Fruit fly (Drosophila melanogaster): ENCODE results near the gene CG15545.
A peak's percentile ranks its signal among the peaks of the same experiment; 100 is the strongest.

The CG15545 gene

DNA sequence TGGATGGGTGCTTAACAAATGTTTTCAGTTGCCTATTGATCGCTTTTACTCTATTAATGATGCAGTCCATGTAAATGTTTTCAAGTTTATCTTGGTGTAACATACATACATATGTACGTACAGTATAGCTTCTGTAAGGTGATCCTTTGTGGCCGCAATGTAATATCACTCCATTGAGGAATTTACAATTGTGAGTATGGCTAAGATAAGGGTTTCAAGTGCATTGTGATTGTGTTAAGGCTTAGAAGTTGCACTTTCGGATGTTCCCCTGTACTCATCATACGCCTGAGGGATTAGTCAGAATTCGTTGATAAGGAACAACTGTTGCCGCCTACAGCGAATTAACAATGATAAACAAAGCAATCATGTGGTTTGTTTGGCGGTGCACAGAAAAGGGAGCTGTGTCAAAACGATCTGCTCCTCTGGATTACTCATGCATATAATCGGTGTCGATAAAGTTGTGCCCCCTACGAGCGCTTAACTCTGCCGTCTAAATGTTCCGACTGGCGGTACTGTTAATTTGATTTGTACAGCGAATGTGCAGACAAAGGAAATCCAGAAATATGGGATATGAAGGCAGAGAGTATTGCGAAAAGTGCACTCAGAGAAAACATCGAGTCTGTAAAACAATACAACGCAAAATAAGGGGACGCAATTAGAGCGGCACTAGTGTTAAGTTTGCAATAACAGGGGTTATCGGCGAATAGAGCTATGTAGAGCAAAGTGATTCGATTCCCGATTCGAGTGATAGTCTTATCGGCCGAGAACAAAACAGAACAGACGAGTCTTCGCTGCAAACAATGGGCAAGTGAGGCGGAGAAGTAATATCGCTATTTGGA lies 15.8 kb upstream of the CG15545 start (continued):
- TF ChIP-seq CG2202 (tag; optimal IDR thresholded peaks at IDR 0.05) (peak; percentile 24), hbn (GFP tag; IDR thresholded peaks at IDR 0.05; ENCODE audit: partially characterized antibody) (no peak), CG4282 (GFP tag; optimal IDR thresholded peaks at IDR 0.05) (peak; percentile 48), CG6272 (GFP tag; IDR thresholded peaks at IDR 0.05) (0 out of 2 replicates have a peak, but pooled peaks have one; percentile 30), CG11696 (GFP tag; IDR thresholded peaks at IDR 0.05) (peak; percentile 29; the same call in 1 of the 2 replicates), Fer2 (tag; optimal IDR thresholded peaks at IDR 0.05) (no peak), bab2 (GFP tag; optimal IDR thresholded peaks at IDR 0.05) (peak; percentile 82), Sox102F (GFP tag; optimal IDR thresholded peaks at IDR 0.05) (peak; percentile 71), Max (GFP tag; optimal IDR thresholded peaks at IDR 0.05) (peak; percentile 28), CG17568 (GFP tag; optimal IDR thresholded peaks at IDR 0.05) (no peak), NC2β (GFP tag; optimal IDR thresholded peaks at IDR 0.05) (peak; percentile 66), CG30431 (GFP tag; optimal IDR thresholded peaks at IDR 0.05) (peak; percentile 42), ewg (GFP tag; optimal IDR thresholded peaks at IDR 0.05) (peak; percentile 24), D19B (GFP tag; optimal IDR thresholded peaks at IDR 0.05) (no peak), mam (GFP tag; optimal IDR thresholded peaks at IDR 0.05) (peak; percentile 84), ken (GFP tag; IDR thresholded peaks at IDR 0.05) (peak; percentile 79), caup (GFP tag; optimal IDR thresholded peaks at IDR 0.05; ENCODE audit: severe bottlenecking) (peak; percentile 5), CoRest (tag; optimal IDR thresholded peaks at IDR 0.05) (peak; percentile 60), Meics (GFP tag; optimal IDR thresholded peaks at IDR 0.05) (peak; percentile 59), slbo (GFP tag; IDR thresholded peaks at IDR 0.05) (peak; percentile 81), ac (GFP tag; optimal IDR thresholded peaks at IDR 0.05) (no peak), CG3163 (GFP tag; optimal IDR thresholded peaks at IDR 0.05) (no peak), CG11695 (GFP tag; IDR thresholded peaks at IDR 0.05) (peak; percentile 52; the same call in 1 of the 3 replicates), sqz (GFP tag; optimal IDR thresholded peaks at IDR 0.05) (no peak), Side (GFP tag; optimal IDR thresholded peaks at IDR 0.05) (peak; percentile 60), Myb (GFP tag; optimal IDR thresholded peaks at IDR 0.05) (peak; percentile 42), CG15514 (GFP tag; optimal IDR thresholded peaks at IDR 0.05) (peak; percentile 53), MBD-R2 (GFP tag; IDR thresholded peaks at IDR 0.05) (peak; percentile 50; the same call in 1 of the 2 replicates), HLH3B (GFP tag; IDR thresholded peaks at IDR 0.05) (peak; percentile 67), CG8924 (tag; optimal IDR thresholded peaks at IDR 0.05) (peak; percentile 52), crp (GFP tag; optimal IDR thresholded peaks at IDR 0.05) (no peak), CG3281 (GFP tag; optimal IDR thresholded peaks at IDR 0.05) (peak; percentile 59), shn (GFP tag; optimal IDR thresholded peaks at IDR 0.05) (peak; percentile 38), Ets97D (GFP tag; optimal IDR thresholded peaks at IDR 0.05) (peak; percentile 16), CG10462 (GFP tag; optimal IDR thresholded peaks at IDR 0.05) (peak; percentile 33), CG12744 (GFP tag; optimal IDR thresholded peaks at IDR 0.05) (peak; percentile 5), D19A (tag; optimal IDR thresholded peaks at IDR 0.05) (peak; percentile 30), esg (GFP tag; conservative IDR thresholded peaks at IDR 0.05) (peak; percentile 57), CG2678 (tag; optimal IDR thresholded peaks at IDR 0.05) (peak; percentile 77), CG10366 (GFP tag; IDR thresholded peaks at IDR 0.05) (peak; percentile 49; the same call in 1 of the 2 replicates), Pdp1 (GFP tag; optimal IDR thresholded peaks at IDR 0.05) (peak; percentile 67), MESR4 (GFP tag; optimal IDR thresholded peaks at IDR 0.05) (no peak), dysf (GFP tag; IDR thresholded peaks at IDR 0.05) (peak; percentile 78), ro (GFP tag; IDR thresholded peaks at IDR 0.05) (no peak), Hr3 (GFP tag; optimal IDR thresholded peaks at IDR 0.05) (peak; percentile 44), ara (GFP tag; IDR thresholded peaks at IDR 0.05) (peak; percentile 70), CG33557 (GFP tag; optimal IDR thresholded peaks at IDR 0.05) (peak; percentile 35), Usf (GFP tag; optimal IDR thresholded peaks at IDR 0.05) (peak; percentile 28)
